In the genomic region with DNA sequence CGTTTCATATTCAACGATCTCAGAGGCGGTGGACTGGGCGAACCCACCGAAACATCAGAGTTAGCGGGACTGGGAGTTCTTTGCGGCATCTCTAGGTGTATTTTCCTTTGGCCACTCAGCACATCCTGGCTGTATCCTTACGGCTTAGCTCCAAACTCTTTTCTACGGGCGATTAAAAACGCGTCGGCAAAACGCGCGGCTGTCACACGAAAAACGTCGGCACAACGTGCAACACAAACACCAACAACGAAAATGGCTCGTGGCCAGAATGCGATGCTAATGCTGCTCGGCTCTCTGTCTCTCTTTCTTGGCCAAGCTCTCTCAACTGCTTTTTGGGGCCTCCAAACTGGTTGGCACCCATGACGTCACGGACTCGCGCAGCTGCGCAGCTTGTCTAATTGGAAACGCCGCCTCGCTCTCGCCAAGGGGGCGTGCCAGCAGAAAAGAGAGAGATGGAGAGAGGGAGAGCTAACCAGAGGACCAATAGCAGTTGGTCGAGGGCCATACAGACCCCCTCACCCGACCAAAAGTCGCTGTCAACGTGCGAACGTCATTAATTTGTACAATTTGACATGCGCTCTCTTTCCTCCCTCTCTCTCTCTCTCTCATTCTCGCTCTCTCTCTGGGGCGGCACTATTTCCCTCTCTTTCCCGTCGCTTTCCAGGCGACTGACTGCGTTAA, we compare ENCODE assay signal across 5 fruit fly cellular contexts.
TF ChIP-seq lines count a peak whose summit lies in the region.

A gene (minus strand): TSS at position 255 of the 681 bp plus-strand sequence.

- no peak for TF ChIP-seq CTCF in whole organism, embryonic (GFP tag; optimal IDR thresholded peaks at IDR 0.05; lab: Kevin White, UChicago)

TF ChIP-seq in whole organism, 6 proteins besides CTCF, POLR2A, EP300 and RAD21:
- TF ChIP-seq psq (optimal IDR thresholded peaks at IDR 0.05; lab: Kevin White, UChicago) (no peak), usp (GFP tag; optimal IDR thresholded peaks at IDR 0.05; lab: Kevin White, UChicago) (no peak), Dll (optimal IDR thresholded peaks at IDR 0.05; lab: Kevin White, UChicago) (peak; percentile 94), pan (optimal IDR thresholded peaks at IDR 0.05; lab: Kevin White, UChicago) (no peak), CG8478 (optimal IDR thresholded peaks at IDR 0.05; lab: Kevin White, UChicago) (peak; percentile 64), EcR (GFP tag; optimal IDR thresholded peaks at IDR 0.05; lab: Kevin White, UChicago) (no peak)

TF ChIP-seq in whole organism, embryonic, 481 proteins besides CTCF, POLR2A, EP300 and RAD21 (continues in another document):
- TF ChIP-seq sc (optimal IDR thresholded peaks at IDR 0.05; lab: Kevin White, UChicago) (no peak), sc (GFP tag; optimal IDR thresholded peaks at IDR 0.05; lab: Kevin White, UChicago) (no peak), CG33213 (GFP tag; optimal IDR thresholded peaks at IDR 0.05; lab: Kevin White, UChicago) (no peak), Trl (optimal IDR thresholded peaks at IDR 0.05; lab: Kevin White, UChicago) (peak; percentile 93 to 98), Trl (GFP tag; optimal IDR thresholded peaks at IDR 0.05; lab: Kevin White, UChicago) (peak; percentile 47), grn (GFP tag; optimal IDR thresholded peaks at IDR 0.05; lab: Kevin White, UChicago) (no peak), CG6175 (GFP tag; IDR thresholded peaks at IDR 0.05; lab: Robert Waterston, UW) (no peak), shn (GFP tag; optimal IDR thresholded peaks at IDR 0.05; lab: Kevin White, UChicago) (no peak), en (GFP tag; optimal IDR thresholded peaks at IDR 0.05; lab: Kevin White, UChicago) (no peak), D19B (GFP tag; optimal IDR thresholded peaks at IDR 0.05; lab: Kevin White, UChicago) (no peak), CG34224 (GFP tag; IDR thresholded peaks at IDR 0.05; lab: Robert Waterston, UW; ENCODE audit: partially characterized antibody) (peak; percentile 51), eyg (GFP tag; optimal IDR thresholded peaks at IDR 0.05; lab: Kevin White, UChicago) (no peak), fd102C (GFP tag; optimal IDR thresholded peaks at IDR 0.05; lab: Kevin White, UChicago) (no peak), Rx (GFP tag; IDR thresholded peaks at IDR 0.05; lab: Robert Waterston, UW) (no peak), Gug (GFP tag; IDR thresholded peaks at IDR 0.05; lab: Robert Waterston, UW) (no peak), Nf-YA (GFP tag; IDR thresholded peaks at IDR 0.05; lab: Robert Waterston, UW) (peak; percentile 96), CG34376 (GFP tag; optimal IDR thresholded peaks at IDR 0.05; lab: Kevin White, UChicago) (no peak), CG18262 (tag; optimal IDR thresholded peaks at IDR 0.05; lab: Kevin White, UChicago) (no peak), tx (GFP tag; optimal IDR thresholded peaks at IDR 0.05; lab: Kevin White, UChicago) (no peak), row (GFP tag; IDR thresholded peaks at IDR 0.05; lab: Robert Waterston, UW) (no peak)

TF ChIP-seq in whole organism, prepupa, 60 proteins besides CTCF, POLR2A, EP300 and RAD21:
- TF ChIP-seq ss (GFP tag; optimal IDR thresholded peaks at IDR 0.05; lab: Kevin White, UChicago), result peak in 1 of 2 experiments; percentile 27
- TF ChIP-seq dsx (GFP tag; optimal IDR thresholded peaks at IDR 0.05; lab: Kevin White, UChicago; ENCODE audit: poor library complexity, severe bottlenecking), result peak; percentile 2
- TF ChIP-seq Smox (GFP tag; optimal IDR thresholded peaks at IDR 0.05; lab: Kevin White, UChicago), result no peak
- TF ChIP-seq Lpt (GFP tag; optimal IDR thresholded peaks at IDR 0.05; lab: Kevin White, UChicago), result no peak

TF ChIP-seq in whole organism, pupa, 21 proteins besides CTCF, POLR2A, EP300 and RAD21:
- TF ChIP-seq CG4496 (GFP tag; IDR thresholded peaks at IDR 0.05; lab: Robert Waterston, UW) (0 out of 3 replicates have a peak, but pooled peaks have one; percentile 8), fd96Ca (GFP tag; IDR thresholded peaks at IDR 0.05; lab: Robert Waterston, UW) (0 out of 3 replicates have a peak, but pooled peaks have one; percentile 32), Ets98B (GFP tag; IDR thresholded peaks at IDR 0.05; lab: Robert Waterston, UW) (no peak), CG13204 (GFP tag; optimal IDR thresholded peaks at IDR 0.05; lab: Kevin White, UChicago) (no peak), CG32121 (GFP tag; IDR thresholded peaks at IDR 0.05; lab: Robert Waterston, UW) (0 out of 2 replicates have a peak, but pooled peaks have one; percentile 11)

TF ChIP-seq in whole organism, wandering third instar larva, 38 proteins besides CTCF, POLR2A, EP300 and RAD21:
- TF ChIP-seq Vsx2 (GFP tag; optimal IDR thresholded peaks at IDR 0.05; lab: Kevin White, UChicago; ENCODE audit: partially characterized antibody) (peak; percentile 73), foxo (GFP tag; optimal IDR thresholded peaks at IDR 0.05; lab: Kevin White, UChicago) (no peak), Dif (GFP tag; optimal IDR thresholded peaks at IDR 0.05; lab: Kevin White, UChicago; ENCODE audit: partially characterized antibody) (peak; percentile 73), dl (GFP tag; optimal IDR thresholded peaks at IDR 0.05; lab: Kevin White, UChicago; ENCODE audit: insufficient read depth in 1 of 2, partially characterized antibody in 2 of 2) (peak in 1 of 2 experiments; percentile 55)
TF ChIP-seq in whole organism, wandering third instar larva: peak in this region for 3.
